Worm (Caenorhabditis elegans) whole organism, L2 larva: ENCODE data around the gene mmab-1.

Experiments used
- R02D3.7 ChIP-seq: fragments of 150-350 bp; optimal IDR thresholded peaks from 2 replicates; lab custom pipeline; 2014; ENCODE audit warnings: missing biosample characterization, missing genetic modification characterization
- nhr-77 ChIP-seq: fragments of 150-350 bp; optimal IDR thresholded peaks from 2 replicates; lab custom pipeline; 2014; ENCODE audit warnings: missing biosample characterization, missing genetic modification characterization

DNA sequence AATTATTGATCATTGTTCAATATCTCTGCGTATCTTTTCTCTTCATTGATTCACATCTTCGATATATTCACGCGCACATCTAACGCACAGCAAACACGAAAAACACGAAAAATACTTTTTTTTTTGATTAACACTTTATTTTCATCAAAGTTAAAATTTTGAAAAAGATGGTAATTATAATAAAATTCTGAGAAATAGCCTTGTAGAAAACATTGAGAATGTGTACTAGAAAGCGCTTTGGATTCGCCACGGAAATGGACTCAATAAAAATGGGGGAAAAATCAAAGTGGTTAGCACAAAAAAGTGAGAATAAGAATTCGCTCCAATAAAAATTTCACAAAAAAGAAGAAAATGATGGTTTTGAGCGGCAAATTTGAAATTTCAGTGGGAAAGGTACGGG is 28.4 kb downstream of the mmab-1 start, which contains the start of gene F26F4.6:
- TF ChIP-seq nhr-77 (tag; lab: Kevin White, UChicago) (no peak), R02D3.7 (tag; lab: Kevin White, UChicago) (no peak)
